Worm (Caenorhabditis elegans) whole organism, late embryonic: Measurements from ENCODE around the gene F31F4.11.

Source experiments
- C08G9.2 ChIP-seq: sonication (generic microtip); optimal IDR thresholded peaks from 2 replicates; lab custom pipeline; 2016; ENCODE audit warnings: mild to moderate bottlenecking, missing genetic modification characterization, moderate library complexity, missing compliant biosample characterization
- C38D4.7 ChIP-seq: fragments of 200-800 bp; sonication (Bioruptor generic); optimal IDR thresholded peaks from 2 replicates; lab custom pipeline; 2018; ENCODE audit warnings: mild to moderate bottlenecking, missing genetic modification characterization, moderate library complexity, missing compliant biosample characterization
- T23F11.4 ChIP-seq: fragments of 200-800 bp; sonication (Bioruptor generic); optimal IDR thresholded peaks from 2 replicates; lab custom pipeline; 2018; ENCODE audit warnings: mild to moderate bottlenecking, missing genetic modification characterization, missing compliant biosample characterization
- ahr-1 ChIP-seq: sonication (generic microtip); optimal IDR thresholded peaks from 2 replicates; lab custom pipeline; 2016; ENCODE audit warnings: missing genetic modification characterization, missing compliant biosample characterization
- ceh-14 ChIP-seq: sonication (generic microtip); optimal IDR thresholded peaks from 2 replicates; lab custom pipeline; 2016; ENCODE audit warnings: missing genotype, missing genetic modification characterization, missing compliant biosample characterization
- ceh-18 ChIP-seq: sonication (generic microtip); optimal IDR thresholded peaks from 2 replicates; lab custom pipeline; 2016; ENCODE audit warnings: missing genetic modification characterization, missing compliant biosample characterization
- ceh-19 ChIP-seq: fragments of 200-800 bp; sonication (Bioruptor generic); optimal IDR thresholded peaks from 2 replicates; lab custom pipeline; 2018; ENCODE audit warnings: mild to moderate bottlenecking, missing genetic modification characterization, missing compliant biosample characterization
- ceh-22 ChIP-seq: sonication (generic microtip); optimal IDR thresholded peaks from 2 replicates; lab custom pipeline; 2017; ENCODE audit warnings: missing biosample characterization, missing genetic modification characterization
- ceh-24 ChIP-seq: sonication (generic microtip); optimal IDR thresholded peaks from 2 replicates; lab custom pipeline; 2016; ENCODE audit warnings: mild to moderate bottlenecking, missing genetic modification characterization, missing compliant biosample characterization
- ceh-30 ChIP-seq: fragments of 150-350 bp; optimal IDR thresholded peaks from 2 replicates; lab custom pipeline; 2014; ENCODE audit warnings: missing biosample characterization, missing genetic modification characterization
- che-1 ChIP-seq: sonication (generic microtip); optimal IDR thresholded peaks from 2 replicates; lab custom pipeline; 2016; ENCODE audit warnings: mild to moderate bottlenecking, missing genetic modification characterization, missing compliant biosample characterization
- elt-2 ChIP-seq: sonication (generic microtip); optimal IDR thresholded peaks from 2 replicates; lab custom pipeline; 2016; ENCODE audit warnings: missing genetic modification reagents, missing genetic modification characterization, missing compliant biosample characterization
- eyg-1 ChIP-seq: sonication (generic microtip); optimal IDR thresholded peaks from 2 replicates; lab custom pipeline; 2016; ENCODE audit warnings: missing genotype, missing genetic modification characterization, missing compliant biosample characterization
- fax-1 ChIP-seq: sonication (generic microtip); optimal IDR thresholded peaks from 2 replicates; lab custom pipeline; 2016; ENCODE audit warnings: missing genotype, missing genetic modification characterization, missing compliant biosample characterization
- fkh-10 ChIP-seq: fragments of 150-350 bp; optimal IDR thresholded peaks from 2 replicates; lab custom pipeline; 2014; ENCODE audit warnings: missing biosample characterization, missing genetic modification reagents, missing genetic modification characterization
- fkh-6 ChIP-seq: sonication (generic microtip); optimal IDR thresholded peaks from 2 replicates; lab custom pipeline; 2016; ENCODE audit warnings: missing genetic modification characterization, missing compliant biosample characterization
- hlh-13 ChIP-seq: fragments of 200-800 bp; sonication (Bioruptor generic); optimal IDR thresholded peaks from 2 replicates; lab custom pipeline; 2018; ENCODE audit warnings: mild to moderate bottlenecking, missing genetic modification characterization, missing compliant biosample characterization
- hlh-30 ChIP-seq: sonication (generic microtip); optimal IDR thresholded peaks from 2 replicates; lab custom pipeline; 2017; ENCODE audit warnings: antibody characterized with exemption, missing genetic modification characterization, missing compliant biosample characterization; ENCODE audit not compliant: insufficient read depth
- hlh-6 ChIP-seq: sonication (generic microtip); optimal IDR thresholded peaks from 2 replicates; lab custom pipeline; 2016; ENCODE audit warnings: missing genotype, missing genetic modification characterization, missing compliant biosample characterization
- lin-11 ChIP-seq: fragments of 200-800 bp; sonication (Bioruptor generic); optimal IDR thresholded peaks from 2 replicates; lab custom pipeline; 2018; ENCODE audit warnings: mild to moderate bottlenecking, missing genetic modification characterization, missing compliant biosample characterization
- madf-2 ChIP-seq: sonication (generic microtip); optimal IDR thresholded peaks from 2 replicates; lab custom pipeline; 2017; ENCODE audit warnings: missing genetic modification characterization, missing compliant biosample characterization
- mec-3 ChIP-seq: sonication (generic microtip); optimal IDR thresholded peaks from 2 replicates; lab custom pipeline; 2016; ENCODE audit warnings: borderline replicate concordance, missing genetic modification characterization, missing compliant biosample characterization
- nfya-1 ChIP-seq: sonication (generic microtip); optimal IDR thresholded peaks from 2 replicates; lab custom pipeline; 2017; ENCODE audit warnings: missing genetic modification characterization, mild to moderate bottlenecking, missing compliant biosample characterization, antibody characterized with exemption, moderate library complexity
- nhr-11 ChIP-seq: fragments of 150-350 bp; optimal IDR thresholded peaks from 2 replicates; lab custom pipeline; 2014; ENCODE audit warnings: missing biosample characterization, missing genetic modification characterization
- nhr-232 ChIP-seq: sonication (generic microtip); optimal IDR thresholded peaks from 2 replicates; lab custom pipeline; 2016; ENCODE audit warnings: missing genetic modification characterization, missing compliant biosample characterization
- pha-2 ChIP-seq: sonication (generic microtip); optimal IDR thresholded peaks from 2 replicates; lab custom pipeline; 2017; ENCODE audit warnings: mild to moderate bottlenecking, missing genetic modification characterization, missing compliant biosample characterization
- pha-4 ChIP-seq: fragments of 150-350 bp; optimal IDR thresholded peaks from 2 replicates; lab custom pipeline; 2018; ENCODE audit warnings: missing biosample characterization, missing genetic modification reagents, missing genetic modification characterization
- rnt-1 ChIP-seq: sonication (generic microtip); optimal IDR thresholded peaks from 2 replicates; lab custom pipeline; 2016; ENCODE audit warnings: missing genetic modification characterization, missing compliant biosample characterization
- sdc-2 ChIP-seq: sonication (generic microtip); optimal IDR thresholded peaks from 2 replicates; lab custom pipeline; 2016; ENCODE audit warnings: missing genotype, missing genetic modification characterization, missing compliant biosample characterization
- sox-2 ChIP-seq: fragments of 200-800 bp; sonication (Bioruptor generic); IDR thresholded peaks from 2 replicates; pipeline ENCODE4 v1.3.6; 2022; ENCODE audit warnings: missing genetic modification reagents, missing genetic modification characterization, missing compliant biosample characterization
- sox-4 ChIP-seq: sonication (generic microtip); optimal IDR thresholded peaks from 2 replicates; lab custom pipeline; 2017; ENCODE audit warnings: mild to moderate bottlenecking, missing genetic modification characterization, inconsistent platforms, missing compliant biosample characterization
- tbx-7 ChIP-seq: sonication (generic microtip); optimal IDR thresholded peaks from 2 replicates; lab custom pipeline; 2016; ENCODE audit warnings: missing genotype, missing genetic modification characterization, missing compliant biosample characterization
- ttx-3 ChIP-seq: sonication (generic microtip); optimal IDR thresholded peaks from 2 replicates; lab custom pipeline; 2016; ENCODE audit warnings: missing genetic modification reagents, missing genetic modification characterization, missing compliant biosample characterization
- unc-3 ChIP-seq, 2 experiments: fragments of 200-800 bp in 1 of 2; sonication (Bioruptor generic) in 1 of 2; sonication (generic microtip) in 1 of 2; conservative IDR thresholded peaks in 1 of 2; optimal IDR thresholded peaks in 1 of 2; 2 replicates each; pipeline versions ENCODE4 v1.3.6 to Lab custom; 2016 to 2022; ENCODE audit warnings: missing compliant biosample characterization in 2 of 2, missing genetic modification characterization in 2 of 2, missing genetic modification reagents in 1 of 2
- unc-42 ChIP-seq: sonication (generic microtip); optimal IDR thresholded peaks from 2 replicates; lab custom pipeline; 2016; ENCODE audit warnings: missing genotype, missing genetic modification characterization, missing compliant biosample characterization
- ztf-16 ChIP-seq: sonication (generic microtip); optimal IDR thresholded peaks from 2 replicates; lab custom pipeline; 2017; ENCODE audit warnings: missing genetic modification characterization, missing compliant biosample characterization

Gene F31F4.11

ce11 chrV:646129-646528 lies 18.1 kb downstream of the F31F4.11 start, which contains the start of gene F48G7.12:
TSS of gene F48G7.12 (minus strand) at chrV:646229.
- TF ChIP-seq mec-3 (tag; lab: Kevin White, UChicago), result no peak
- TF ChIP-seq sox-2, result no peak
- TF ChIP-seq pha-4 (tag; lab: Kevin White, UChicago), result no peak
- TF ChIP-seq tbx-7 (tag; lab: Kevin White, UChicago), result no peak
- TF ChIP-seq sdc-2 (tag; lab: Kevin White, UChicago), result no peak
- no peak for TF ChIP-seq hlh-6 (tag; lab: Kevin White, UChicago)
- no peak for TF ChIP-seq fax-1 (tag; lab: Kevin White, UChicago)
- no peak for TF ChIP-seq ceh-24 (tag; lab: Kevin White, UChicago)
- TF ChIP-seq unc-3 (GFP tag; conservative IDR thresholded peaks at IDR 0.05; lab: Robert Waterston, UW), result no peak
- no peak for TF ChIP-seq unc-3 (tag; optimal IDR thresholded peaks at IDR 0.05; lab: Kevin White, UChicago)
- no peak for TF ChIP-seq rnt-1

ce11 chrV:642750-643149 lies 21.5 kb downstream of the F31F4.11 start, which contains the start of gene nhr-190:
TSS of gene nhr-190 (minus strand) at chrV:642924.
- TF ChIP-seq fkh-10 (GFP tag; lab: Kevin White, UChicago) (no peak), ahr-1 (tag; lab: Kevin White, UChicago) (no peak), unc-42 (tag; lab: Kevin White, UChicago) (no peak), C38D4.7 (GFP tag; lab: Kevin White, UChicago) (no peak), ceh-19 (GFP tag; lab: Kevin White, UChicago) (no peak), elt-2 (no peak), ttx-3 (no peak), sox-4 (tag; lab: Kevin White, UChicago) (no peak), ceh-14 (tag; lab: Kevin White, UChicago) (no peak), ztf-16 (tag; lab: Kevin White, UChicago) (no peak), hlh-30 (tag; lab: Kevin White, UChicago) (peak; percentile 29), madf-2 (tag; lab: Kevin White, UChicago) (no peak), nfya-1 (tag; lab: Kevin White, UChicago) (peak; percentile 18)
- TF ChIP-seq, all 69 proteins: peak for 2

ce11 chrV:638328-638727 lies 25.9 kb downstream of the F31F4.11 start, which contains the start of gene srj-37:
TSS of gene srj-37 (plus strand) at chrV:638628.
- no peak for TF ChIP-seq sox-4 (tag; lab: Kevin White, UChicago)
- TF ChIP-seq T23F11.4 (GFP tag; lab: Kevin White, UChicago), result no peak
- TF ChIP-seq fkh-6 (tag; lab: Kevin White, UChicago), result no peak
- no peak for TF ChIP-seq ceh-30 (tag; lab: Kevin White, UChicago)
- no peak for TF ChIP-seq ceh-22 (tag; lab: Kevin White, UChicago)
- no peak for TF ChIP-seq hlh-6 (tag; lab: Kevin White, UChicago)
- no peak for TF ChIP-seq eyg-1 (tag; lab: Kevin White, UChicago)
- no peak for TF ChIP-seq ceh-18 (tag; lab: Kevin White, UChicago)
- TF ChIP-seq nhr-11 (tag; lab: Kevin White, UChicago), result no peak
- TF ChIP-seq nfya-1 (tag; lab: Kevin White, UChicago), result no peak
- TF ChIP-seq C08G9.2 (tag; lab: Kevin White, UChicago), result no peak
- no peak for TF ChIP-seq pha-2 (tag; lab: Kevin White, UChicago)
- no peak for TF ChIP-seq lin-11 (tag; lab: Kevin White, UChicago)
- no peak for TF ChIP-seq fkh-10 (GFP tag; lab: Kevin White, UChicago)
- no peak for TF ChIP-seq hlh-13 (GFP tag; lab: Kevin White, UChicago)
- TF ChIP-seq unc-3 (GFP tag; conservative IDR thresholded peaks at IDR 0.05; lab: Robert Waterston, UW), result no peak
- TF ChIP-seq unc-3 (tag; optimal IDR thresholded peaks at IDR 0.05; lab: Kevin White, UChicago), result no peak
- no peak for TF ChIP-seq ttx-3
- TF ChIP-seq che-1 (tag; lab: Kevin White, UChicago), result no peak
- TF ChIP-seq nhr-232 (tag; lab: Kevin White, UChicago), result no peak
